Worm (Caenorhabditis elegans) whole organism, L4 larva: ENCODE data around the gene rgs-5.

Experiments used
- F26F4.8 ChIP-seq: fragments of 200-800 bp; sonication (Bioruptor generic); conservative IDR thresholded peaks from 2 replicates; pipeline ENCODE4 v1.3.6; 2022; ENCODE audit warnings: missing genetic modification characterization, missing compliant biosample characterization
- F44E2.7 ChIP-seq: fragments of 200-800 bp; sonication (Bioruptor generic); IDR thresholded peaks from 2 replicates; pipeline ENCODE4 v2.1.2; 2022; ENCODE audit warnings: missing genetic modification characterization, missing compliant biosample characterization
- T20F7.1 ChIP-seq: fragments of 200-800 bp; sonication (Bioruptor generic); optimal IDR thresholded peaks from 2 replicates; lab custom pipeline; 2018; ENCODE audit warnings: mild to moderate bottlenecking, missing genetic modification characterization, missing compliant biosample characterization
- T26A8.4 ChIP-seq: fragments of 200-800 bp; sonication (Bioruptor generic); IDR thresholded peaks from 2 replicates; pipeline ENCODE4 v1.3.6; 2022; ENCODE audit warnings: missing genetic modification characterization, missing compliant biosample characterization
- Y105C5A.15 ChIP-seq: fragments of 200-800 bp; sonication (Bioruptor generic); IDR thresholded peaks from 2 replicates; pipeline ENCODE4 v1.3.6; 2022; ENCODE audit warnings: missing genetic modification characterization, missing compliant biosample characterization
- Y5F2A.4 ChIP-seq: fragments of 200-800 bp; sonication (Bioruptor generic); optimal IDR thresholded peaks from 2 replicates; lab custom pipeline; 2018; ENCODE audit warnings: mild to moderate bottlenecking, missing genetic modification characterization, missing compliant biosample characterization
- Y75B8A.6 ChIP-seq: fragments of 200-800 bp; sonication (Bioruptor generic); IDR thresholded peaks from 2 replicates; pipeline ENCODE4 v1.3.6; 2022; ENCODE audit warnings: missing genetic modification reagents, missing genetic modification characterization, missing compliant biosample characterization
- ZK546.5 ChIP-seq, 2 experiments: sonication (generic microtip); optimal IDR thresholded peaks; 2 replicates each; lab custom pipeline; 2017; ENCODE audit warnings: missing biosample characterization in 2 of 2, missing genetic modification characterization in 2 of 2
- aha-1 ChIP-seq: fragments of 150-350 bp; peaks from one replicate; lab custom pipeline; 2014; ENCODE audit warnings: missing biosample characterization, missing genetic modification characterization
- attf-4 ChIP-seq: sonication (generic microtip); optimal IDR thresholded peaks from 3 replicates; lab custom pipeline; 2017; ENCODE audit warnings: missing biosample characterization, missing genetic modification characterization
- ceh-28 ChIP-seq: fragments of 150-350 bp; optimal IDR thresholded peaks from 2 replicates; lab custom pipeline; 2014; ENCODE audit warnings: missing biosample characterization, missing genetic modification reagents, missing genetic modification characterization
- ceh-32 ChIP-seq: sonication (generic microtip); optimal IDR thresholded peaks from 2 replicates; lab custom pipeline; 2016; ENCODE audit warnings: mild to moderate bottlenecking, missing genetic modification characterization, missing compliant biosample characterization; ENCODE audit not compliant: poor library complexity
- ces-1 ChIP-seq: fragments of 150-350 bp; sonication (generic microtip); optimal IDR thresholded peaks from 4 replicates; lab custom pipeline; 2014; ENCODE audit warnings: missing biosample characterization, missing genetic modification reagents, missing genetic modification characterization
- cey-2 ChIP-seq: sonication (generic microtip); optimal IDR thresholded peaks from 3 replicates; lab custom pipeline; 2017; ENCODE audit warnings: missing genetic modification characterization, mild to moderate bottlenecking, missing compliant biosample characterization, antibody characterized with exemption, borderline replicate concordance; ENCODE audit not compliant: insufficient read depth
- daf-16 ChIP-seq, 3 experiments: sonication (generic microtip); optimal IDR thresholded peaks; 2 replicates each; lab custom pipeline; 2016 to 2017; ENCODE audit warnings: missing genetic modification characterization in 3 of 3, missing genetic modification reagents in 3 of 3, mild to moderate bottlenecking in 2 of 3, missing compliant biosample characterization in 2 of 3, missing biosample characterization in 1 of 3, moderate library complexity in 1 of 3
- daf-8 ChIP-seq: fragments of 200-800 bp; sonication (Bioruptor generic); IDR thresholded peaks from 2 replicates; pipeline ENCODE4 v1.3.6; 2022; ENCODE audit warnings: missing genetic modification characterization, missing compliant biosample characterization
- dmd-6 ChIP-seq: fragments of 200-800 bp; sonication (Bioruptor generic); IDR thresholded peaks from 2 replicates; pipeline ENCODE4 v1.3.6; 2022; ENCODE audit warnings: missing genetic modification reagents, missing genetic modification characterization, missing compliant biosample characterization
- dmd-9 ChIP-seq: fragments of 200-800 bp; sonication (Bioruptor generic); IDR thresholded peaks from 2 replicates; pipeline ENCODE4 v1.3.6; 2022; ENCODE audit warnings: missing genetic modification reagents, missing genetic modification characterization, missing compliant biosample characterization
- dve-1 ChIP-seq: sonication (generic microtip); optimal IDR thresholded peaks from 2 replicates; lab custom pipeline; 2017; ENCODE audit warnings: antibody characterized with exemption, mild to moderate bottlenecking, missing genetic modification characterization, missing compliant biosample characterization; ENCODE audit not compliant: insufficient read depth
- fkh-10 ChIP-seq: fragments of 150-350 bp; optimal IDR thresholded peaks from 2 replicates; lab custom pipeline; 2014; ENCODE audit warnings: missing biosample characterization, missing genetic modification reagents, missing genetic modification characterization
- hif-1 ChIP-seq, 2 experiments: sonication (generic microtip); optimal IDR thresholded peaks; 2 replicates each; lab custom pipeline; 2016 to 2017; ENCODE audit warnings: missing compliant biosample characterization in 2 of 2, missing genetic modification characterization in 2 of 2, missing genetic modification reagents in 2 of 2, missing genotype in 2 of 2, mild to moderate bottlenecking in 1 of 2
- jun-1 ChIP-seq: fragments of 150-350 bp; optimal IDR thresholded peaks from 2 replicates; lab custom pipeline; 2014; ENCODE audit warnings: missing biosample characterization, missing genetic modification reagents, missing genetic modification characterization
- lin-13 ChIP-seq: fragments of 150-350 bp; optimal IDR thresholded peaks from 2 replicates; lab custom pipeline; 2014; ENCODE audit warnings: missing biosample characterization, missing genetic modification reagents, missing genetic modification characterization
- lin-29 ChIP-seq: fragments of 200-800 bp; sonication (Bioruptor generic); IDR thresholded peaks from 2 replicates; pipeline ENCODE4 v1.3.6; 2022; ENCODE audit warnings: missing genetic modification reagents, missing genetic modification characterization, missing compliant biosample characterization
- lin-38 ChIP-seq: fragments of 200-800 bp; sonication (Bioruptor generic); IDR thresholded peaks from 2 replicates; pipeline ENCODE4 v1.3.6; 2022; ENCODE audit warnings: missing genetic modification reagents, missing genetic modification characterization, missing compliant biosample characterization
- madf-5 ChIP-seq, 2 experiments: fragments of 200-800 bp; sonication (Bioruptor generic); IDR thresholded peaks; 2 replicates each; pipeline ENCODE4 v1.3.6; 2022; ENCODE audit warnings: missing compliant biosample characterization in 2 of 2, missing genetic modification characterization in 2 of 2
- madf-9 ChIP-seq: fragments of 200-800 bp; sonication (Bioruptor generic); conservative IDR thresholded peaks from 2 replicates; pipeline ENCODE4 v1.3.6; 2022; ENCODE audit warnings: missing genetic modification reagents, missing genetic modification characterization, missing compliant biosample characterization
- mdl-1 ChIP-seq, 2 experiments: fragments of 150-350 bp in 1 of 2; sonication (generic microtip) in 1 of 2; optimal IDR thresholded peaks; 2 replicates each; lab custom pipeline; 2014 to 2017; ENCODE audit warnings: missing biosample characterization in 2 of 2, missing genetic modification characterization in 2 of 2
- mdt-29 ChIP-seq: fragments of 200-800 bp; sonication (Bioruptor generic); IDR thresholded peaks from 2 replicates; pipeline ENCODE4 v1.3.6; 2022; ENCODE audit warnings: missing genetic modification reagents, missing genetic modification characterization, missing compliant biosample characterization
- mes-2 ChIP-seq: sonication (generic microtip); optimal IDR thresholded peaks from 2 replicates; lab custom pipeline; 2016; ENCODE audit warnings: missing genotype, mild to moderate bottlenecking, missing genetic modification characterization, missing compliant biosample characterization; ENCODE audit not compliant: poor library complexity, severe bottlenecking
- mxl-2 ChIP-seq: fragments of 200-800 bp; sonication (Bioruptor generic); conservative IDR thresholded peaks from 2 replicates; pipeline ENCODE4 v1.3.6; 2022; ENCODE audit warnings: missing genetic modification reagents, missing genetic modification characterization, missing compliant biosample characterization
- nhr-28 ChIP-seq: fragments of 150-350 bp; optimal IDR thresholded peaks from 2 replicates; lab custom pipeline; 2014; ENCODE audit warnings: missing biosample characterization, missing genetic modification characterization
- nhr-41 ChIP-seq: fragments of 200-800 bp; sonication (Bioruptor generic); IDR thresholded peaks from 2 replicates; pipeline ENCODE4 v1.3.6; 2022; ENCODE audit warnings: missing genetic modification reagents, missing genetic modification characterization, missing compliant biosample characterization
- nhr-48 ChIP-seq: sonication (generic microtip); optimal IDR thresholded peaks from 2 replicates; lab custom pipeline; 2016; ENCODE audit warnings: mild to moderate bottlenecking, missing genetic modification characterization, missing compliant biosample characterization
- pha-4 ChIP-seq, 2 experiments: fragments of 150-350 bp in 1 of 2; fragments of 200-800 bp in 1 of 2; sonication (Bioruptor generic) in 1 of 2; IDR thresholded peaks in 1 of 2; optimal IDR thresholded peaks in 1 of 2; 2 replicates each; pipeline versions ENCODE4 v1.3.6 to Lab custom; 2014 to 2022; ENCODE audit warnings: missing genetic modification characterization in 2 of 2, missing genetic modification reagents in 2 of 2, missing biosample characterization in 1 of 2, missing compliant biosample characterization in 1 of 2
- rbr-2 ChIP-seq: sonication (generic microtip); optimal IDR thresholded peaks from 2 replicates; lab custom pipeline; 2016; ENCODE audit warnings: missing genotype, missing genetic modification characterization, missing compliant biosample characterization
- saeg-2 ChIP-seq: fragments of 200-800 bp; sonication (Bioruptor generic); IDR thresholded peaks from 2 replicates; pipeline ENCODE4 v1.3.6; 2022; ENCODE audit warnings: missing genetic modification reagents, missing genetic modification characterization, missing compliant biosample characterization
- set-16 ChIP-seq: fragments of 200-800 bp; sonication (Bioruptor generic); IDR thresholded peaks from 2 replicates; pipeline ENCODE4 v1.3.6; 2022; ENCODE audit warnings: missing genetic modification reagents, missing genetic modification characterization, missing compliant biosample characterization
- skn-1 ChIP-seq: fragments of 150-350 bp; optimal IDR thresholded peaks from 2 replicates; lab custom pipeline; 2014; ENCODE audit warnings: missing biosample characterization, missing genetic modification characterization
- snpc-1.2 ChIP-seq: fragments of 200-800 bp; sonication (Bioruptor generic); IDR thresholded peaks from 2 replicates; pipeline ENCODE4 v1.3.6; 2022; ENCODE audit warnings: missing genetic modification reagents, missing genetic modification characterization, missing compliant biosample characterization
- unc-130 ChIP-seq: sonication (generic microtip); optimal IDR thresholded peaks from 2 replicates; lab custom pipeline; 2016; ENCODE audit warnings: missing genetic modification reagents, missing genetic modification characterization, missing compliant biosample characterization
- unc-62 ChIP-seq, 3 experiments: fragments of 150-350 bp in 1 of 3; sonication (generic microtip); optimal IDR thresholded peaks in 2 of 3; peaks in 1 of 3; 1 replicate in 1 of 3; 2 replicates in 2 of 3; lab custom pipeline; 2014 to 2017; ENCODE audit warnings: missing biosample characterization in 3 of 3, missing genetic modification characterization in 3 of 3, missing genetic modification reagents in 3 of 3, missing genotype in 1 of 3
- zag-1 ChIP-seq: fragments of 150-350 bp; optimal IDR thresholded peaks from 2 replicates; lab custom pipeline; 2014; ENCODE audit warnings: missing biosample characterization, missing genetic modification characterization
- zfp-3 ChIP-seq: fragments of 200-800 bp; sonication (Bioruptor generic); conservative IDR thresholded peaks from 2 replicates; pipeline ENCODE4 v1.3.6; 2022; ENCODE audit warnings: missing genetic modification reagents, missing genetic modification characterization, missing compliant biosample characterization
- zip-11 ChIP-seq: fragments of 200-800 bp; sonication (Bioruptor generic); IDR thresholded peaks from 2 replicates; pipeline ENCODE4 v1.3.6; 2022; ENCODE audit warnings: missing genetic modification characterization, missing compliant biosample characterization
- ztf-11 ChIP-seq: fragments of 150-350 bp; optimal IDR thresholded peaks from 2 replicates; lab custom pipeline; 2014; ENCODE audit warnings: missing biosample characterization, missing genetic modification characterization
- ztf-7 ChIP-seq: fragments of 150-350 bp; optimal IDR thresholded peaks from 2 replicates; lab custom pipeline; 2014; ENCODE audit warnings: missing biosample characterization, missing genetic modification characterization

The rgs-5 gene

ce11 chrIII:5710045-5710444, 11.7 kb downstream of the rgs-5 start, which contains the start of gene B0336.12:
Gene B0336.12, minus strand, starts transcription at chrIII:5710145.
- TF ChIP-seq skn-1 (tag; lab: Kevin White, UChicago): no peak
- TF ChIP-seq lin-38: 0 out of 2 replicates have a peak, but pooled peaks have one; percentile 22

DNA sequence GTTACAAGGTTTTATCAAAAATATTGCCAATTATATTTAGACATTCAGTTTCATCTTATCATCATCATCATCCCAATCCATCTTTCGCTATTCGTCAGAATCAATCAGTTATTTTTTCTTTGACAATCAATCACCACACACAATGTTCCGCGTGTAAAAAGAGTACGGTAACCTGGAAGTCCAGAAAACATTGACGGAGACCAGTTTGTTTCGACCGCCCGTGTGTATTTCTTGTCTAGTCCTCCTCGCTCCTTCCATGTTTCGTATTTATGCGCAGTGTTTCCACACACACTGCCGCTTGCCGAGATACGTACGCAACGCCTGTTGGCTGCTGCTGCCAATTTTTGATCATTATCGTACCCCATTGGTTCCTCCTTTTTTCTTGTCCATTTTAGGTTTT, 12.3 kb downstream of the rgs-5 start:
- TF ChIP-seq ZK546.5 (tag; optimal IDR thresholded peaks at IDR 0.05; lab: Kevin White, UChicago) (no peak), ztf-7 (tag; lab: Kevin White, UChicago) (no peak), ztf-11 (tag; lab: Kevin White, UChicago) (no peak), dmd-9 (GFP tag; lab: Robert Waterston, UW) (no peak), unc-62 (GFP tag; optimal IDR thresholded peaks at IDR 0.05 in 1 of 2; lab: Kevin White, UChicago) (peak in 1 of 2 experiments; percentile 76), unc-62 (tag; optimal IDR thresholded peaks at IDR 0.05; lab: Kevin White, UChicago) (no peak), nhr-41 (GFP tag; lab: Robert Waterston, UW) (0 out of 2 replicates have a peak, but pooled peaks have one; percentile 26), dmd-6 (GFP tag; lab: Robert Waterston, UW) (peak; percentile 30; the same call in 1 of the 2 replicates), dve-1 (tag; lab: Kevin White, UChicago) (peak; percentile 41), lin-29 (GFP tag; lab: Robert Waterston, UW) (no peak), lin-13 (GFP tag; lab: Kevin White, UChicago) (no peak), Y5F2A.4 (no peak), Y105C5A.15 (no peak), mxl-2 (GFP tag; lab: Robert Waterston, UW) (no peak), ces-1 (GFP tag; lab: Kevin White, UChicago) (no peak), daf-16 (GFP tag; optimal IDR thresholded peaks at IDR 0.05; lab: Kevin White, UChicago) (no peak), daf-16 (tag; optimal IDR thresholded peaks at IDR 0.05; lab: Kevin White, UChicago) (no peak), daf-8 (GFP tag; lab: Robert Waterston, UW) (no peak), zag-1 (no peak), snpc-1.2 (no peak), mes-2 (tag; lab: Kevin White, UChicago) (peak; percentile 41), zip-11 (no peak), saeg-2 (GFP tag; lab: Robert Waterston, UW) (no peak), fkh-10 (GFP tag; lab: Kevin White, UChicago) (no peak), aha-1 (peak; percentile 83), nhr-48 (tag; lab: Kevin White, UChicago) (peak; percentile 64), Y75B8A.6 (no peak), madf-5 (GFP tag; IDR thresholded peaks at IDR 0.05; lab: Robert Waterston, UW) (no peak), ceh-32 (no peak), cey-2 (tag; lab: Kevin White, UChicago) (no peak), mdt-29 (GFP tag; lab: Robert Waterston, UW) (no peak), mdl-1 (tag; optimal IDR thresholded peaks at IDR 0.05; lab: Kevin White, UChicago) (peak in 1 of 2 experiments; percentile 80), rbr-2 (peak; percentile 22), unc-130 (GFP tag; lab: Kevin White, UChicago) (no peak), attf-4 (no peak), F26F4.8 (no peak), ceh-28 (no peak), hif-1 (tag; optimal IDR thresholded peaks at IDR 0.05; lab: Kevin White, UChicago) (no peak), T20F7.1 (GFP tag; lab: Kevin White, UChicago) (no peak), madf-9 (GFP tag; lab: Robert Waterston, UW) (0 out of 2 replicates have a peak, but pooled peaks have one; percentile 42), zfp-3 (GFP tag; lab: Robert Waterston, UW) (no peak), T26A8.4 (GFP tag; lab: Robert Waterston, UW) (no peak), jun-1 (tag; lab: Kevin White, UChicago) (no peak), F44E2.7 (GFP tag; lab: Robert Waterston, UW) (no peak), set-16 (GFP tag; lab: Robert Waterston, UW) (no peak), pha-4 (GFP tag; IDR thresholded peaks at IDR 0.05; lab: Robert Waterston, UW) (no peak), pha-4 (tag; optimal IDR thresholded peaks at IDR 0.05; lab: Kevin White, UChicago) (no peak), lin-38 (no peak), nhr-28 (tag; lab: Kevin White, UChicago) (peak; percentile 86)
